Fruit fly (Drosophila melanogaster): ENCODE results near the gene mRpS35.
A peak's percentile ranks its signal among the peaks of the same experiment; 100 is the strongest.

Gene mRpS35

dm6 chr3L:2780711-2781110 lies at the start of gene mRpS35:
TSS of gene mRpS35 (plus strand) at chr3L:2780899.
- no peak for TF ChIP-seq Clk (GFP tag; optimal IDR thresholded peaks at IDR 0.05)
- no peak for TF ChIP-seq ovo (GFP tag; optimal IDR thresholded peaks at IDR 0.05)
- no peak for TF ChIP-seq CG14711 (tag; optimal IDR thresholded peaks at IDR 0.05)
- no peak for TF ChIP-seq CG12768 (GFP tag; optimal IDR thresholded peaks at IDR 0.05)
- TF ChIP-seq cic (GFP tag; optimal IDR thresholded peaks at IDR 0.05) = no peak
- peak; percentile 0 for TF ChIP-seq Mnt (GFP tag; optimal IDR thresholded peaks at IDR 0.05)
- TF ChIP-seq CG11617 (GFP tag; optimal IDR thresholded peaks at IDR 0.05) = no peak
- no peak for TF ChIP-seq kay (GFP tag; ENCODE audit: borderline replicate concordance)

DNA sequence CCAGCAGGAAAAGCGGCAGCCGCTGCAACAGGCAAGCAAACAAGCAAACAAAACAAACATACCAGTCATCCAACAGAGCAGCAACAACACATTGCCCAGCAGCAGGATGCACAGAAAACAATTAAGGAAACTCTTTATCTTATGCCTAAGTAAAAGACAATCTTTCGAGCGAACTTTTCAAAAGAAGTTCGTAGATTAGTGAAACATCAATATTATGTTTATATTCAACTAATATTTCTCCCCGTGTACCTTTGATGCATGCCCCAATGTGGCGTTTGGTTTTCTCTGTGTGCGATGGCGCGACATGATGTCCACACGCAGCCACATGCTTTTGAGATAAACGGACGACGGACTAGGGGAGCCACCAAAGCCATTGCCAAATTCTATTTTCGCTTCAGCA lies 49.8 kb upstream of the mRpS35 start:
- TF ChIP-seq cic (GFP tag; optimal IDR thresholded peaks at IDR 0.05) (no peak), CG14711 (tag; optimal IDR thresholded peaks at IDR 0.05) (no peak), Clk (GFP tag; optimal IDR thresholded peaks at IDR 0.05) (no peak), Mnt (GFP tag; optimal IDR thresholded peaks at IDR 0.05) (no peak), pad (GFP tag; optimal IDR thresholded peaks at IDR 0.05) (no peak), CG5204 (GFP tag; optimal IDR thresholded peaks at IDR 0.05) (no peak), CG1620 (GFP tag; optimal IDR thresholded peaks at IDR 0.05) (no peak), Hr96 (GFP tag; optimal IDR thresholded peaks at IDR 0.05) (no peak), tj (GFP tag; optimal IDR thresholded peaks at IDR 0.05) (no peak), CG11617 (GFP tag; optimal IDR thresholded peaks at IDR 0.05) (no peak), kay (GFP tag; ENCODE audit: borderline replicate concordance) (no peak), cnc (optimal IDR thresholded peaks at IDR 0.05) (no peak), CG7101 (tag; optimal IDR thresholded peaks at IDR 0.05) (no peak), bab1 (GFP tag; optimal IDR thresholded peaks at IDR 0.05) (no peak), Crg-1 (GFP tag; optimal IDR thresholded peaks at IDR 0.05) (no peak), ovo (GFP tag; optimal IDR thresholded peaks at IDR 0.05) (no peak), CG33017 (tag; optimal IDR thresholded peaks at IDR 0.05) (no peak)

DNA sequence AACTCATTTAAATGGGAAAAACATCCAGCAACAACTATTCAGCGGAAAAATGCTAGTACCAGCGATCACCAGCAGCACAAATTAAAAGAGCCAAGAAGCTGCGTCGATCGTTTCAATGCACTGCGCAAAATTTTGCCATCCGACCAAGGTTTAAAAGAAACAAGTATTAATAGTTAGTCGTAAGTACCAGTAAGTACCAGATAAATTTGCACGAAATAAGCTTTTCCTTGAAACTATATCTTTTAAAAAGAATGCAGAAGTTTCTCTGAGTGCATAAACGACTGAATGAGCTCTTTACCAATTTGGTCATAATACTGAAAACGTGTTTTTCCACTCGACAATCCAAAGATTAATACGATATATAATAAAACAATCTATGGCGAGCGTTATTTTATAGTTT lies 47.5 kb upstream of the mRpS35 start:
- TF ChIP-seq Hr96 (GFP tag; optimal IDR thresholded peaks at IDR 0.05) (peak; percentile 30), CG1620 (GFP tag; optimal IDR thresholded peaks at IDR 0.05) (no peak), tj (GFP tag; optimal IDR thresholded peaks at IDR 0.05) (no peak), cic (GFP tag; optimal IDR thresholded peaks at IDR 0.05) (no peak), pad (GFP tag; optimal IDR thresholded peaks at IDR 0.05) (no peak), Crg-1 (GFP tag; optimal IDR thresholded peaks at IDR 0.05) (no peak), CG11617 (GFP tag; optimal IDR thresholded peaks at IDR 0.05) (no peak), cnc (optimal IDR thresholded peaks at IDR 0.05) (no peak), CG14711 (tag; optimal IDR thresholded peaks at IDR 0.05) (peak; percentile 46), Clk (GFP tag; optimal IDR thresholded peaks at IDR 0.05) (no peak), kay (GFP tag; ENCODE audit: borderline replicate concordance) (peak; percentile 52), toe (GFP tag; optimal IDR thresholded peaks at IDR 0.05) (peak; percentile 23), CG12768 (GFP tag; optimal IDR thresholded peaks at IDR 0.05) (no peak), bab1 (GFP tag; optimal IDR thresholded peaks at IDR 0.05) (peak; percentile 33), CG5204 (GFP tag; optimal IDR thresholded peaks at IDR 0.05) (peak; percentile 55), Mnt (GFP tag; optimal IDR thresholded peaks at IDR 0.05) (no peak), CG7045 (GFP tag; optimal IDR thresholded peaks at IDR 0.05) (peak; percentile 49), CG33017 (tag; optimal IDR thresholded peaks at IDR 0.05) (peak; percentile 41), ovo (GFP tag; optimal IDR thresholded peaks at IDR 0.05) (no peak), CG7101 (tag; optimal IDR thresholded peaks at IDR 0.05) (peak; percentile 35)

DNA sequence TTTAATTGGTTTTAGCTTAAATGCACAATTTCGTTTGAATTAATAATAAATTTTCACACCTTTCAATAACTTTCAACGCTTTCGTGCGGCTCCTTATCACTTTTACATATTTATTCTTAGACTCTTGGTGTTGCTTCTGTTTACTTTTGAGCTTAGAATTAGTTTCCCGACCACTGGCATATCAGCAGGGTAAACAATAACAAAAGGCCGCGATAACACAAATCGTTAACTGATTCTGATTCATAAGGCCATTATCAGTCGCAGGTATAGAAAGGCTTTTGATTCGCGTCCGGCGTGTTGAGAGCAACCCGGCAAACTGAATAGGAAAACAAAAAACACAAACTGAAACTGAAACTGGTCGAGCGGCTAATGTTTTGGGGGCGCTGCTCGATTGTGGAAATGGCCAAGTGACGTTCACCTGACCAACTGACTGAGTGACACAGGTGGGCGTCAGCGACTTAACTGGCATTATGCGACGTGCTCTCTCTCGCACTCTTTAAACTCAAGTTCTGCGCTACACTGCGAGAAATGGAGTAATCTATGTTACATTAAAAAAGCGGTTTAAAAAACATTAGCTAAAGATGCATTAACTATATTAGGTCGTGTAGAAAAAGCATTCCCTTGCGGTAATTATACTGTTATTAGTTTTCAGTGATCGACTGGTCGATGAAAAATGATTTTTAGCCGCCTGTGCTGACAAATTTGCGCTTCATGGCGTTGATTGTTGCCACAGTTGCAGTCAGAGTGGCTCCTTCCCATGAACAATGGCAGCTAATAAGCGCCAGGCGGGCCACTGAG lies 46.1 kb upstream of the mRpS35 start:
- TF ChIP-seq Crg-1 (GFP tag; optimal IDR thresholded peaks at IDR 0.05) (no peak), kay (GFP tag; ENCODE audit: borderline replicate concordance) (peak; percentile 86), cic (GFP tag; optimal IDR thresholded peaks at IDR 0.05) (peak; percentile 62)

DNA sequence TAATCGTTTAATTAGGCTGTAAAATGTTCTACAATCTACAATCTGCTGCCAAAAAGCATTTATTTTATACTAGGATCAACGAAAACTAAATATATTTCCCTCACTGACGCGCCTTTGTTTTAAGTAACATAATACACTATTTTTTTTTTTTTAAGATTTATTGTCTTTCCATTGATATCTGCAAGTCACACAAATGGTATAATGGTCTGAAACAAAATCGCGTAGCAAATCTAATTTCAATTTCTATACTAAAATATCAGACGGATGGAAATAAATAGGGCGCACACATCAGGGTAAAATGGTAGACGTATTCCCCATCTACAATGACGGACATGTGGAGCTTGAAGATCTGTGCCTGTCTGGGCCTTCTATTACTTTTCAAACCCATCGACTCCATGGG lies 41.2 kb upstream of the mRpS35 start, which contains the start of gene Acp62F:
Gene Acp62F, plus strand, starts transcription at position 301 of the 400 bp plus-strand sequence.
- TF ChIP-seq CG7045 (GFP tag; optimal IDR thresholded peaks at IDR 0.05) (no peak), ovo (GFP tag; optimal IDR thresholded peaks at IDR 0.05) (no peak), toe (GFP tag; optimal IDR thresholded peaks at IDR 0.05) (no peak), CG12768 (GFP tag; optimal IDR thresholded peaks at IDR 0.05) (no peak), CG7101 (tag; optimal IDR thresholded peaks at IDR 0.05) (no peak), bab1 (GFP tag; optimal IDR thresholded peaks at IDR 0.05) (no peak), cic (GFP tag; optimal IDR thresholded peaks at IDR 0.05) (no peak), CG11617 (GFP tag; optimal IDR thresholded peaks at IDR 0.05) (no peak), Mnt (GFP tag; optimal IDR thresholded peaks at IDR 0.05) (no peak), pad (GFP tag; optimal IDR thresholded peaks at IDR 0.05) (no peak), kay (GFP tag; ENCODE audit: borderline replicate concordance) (no peak), CG1620 (GFP tag; optimal IDR thresholded peaks at IDR 0.05) (no peak), CG33017 (tag; optimal IDR thresholded peaks at IDR 0.05) (no peak), tj (GFP tag; optimal IDR thresholded peaks at IDR 0.05) (no peak), CG14711 (tag; optimal IDR thresholded peaks at IDR 0.05) (no peak)

- TF ChIP-seq ovo (GFP tag; optimal IDR thresholded peaks at IDR 0.05) (no peak), CG11617 (GFP tag; optimal IDR thresholded peaks at IDR 0.05) (no peak), CG5204 (GFP tag; optimal IDR thresholded peaks at IDR 0.05) (no peak), Clk (GFP tag; optimal IDR thresholded peaks at IDR 0.05) (no peak), Mnt (GFP tag; optimal IDR thresholded peaks at IDR 0.05) (no peak), CG14711 (tag; optimal IDR thresholded peaks at IDR 0.05) (no peak), cnc (optimal IDR thresholded peaks at IDR 0.05) (no peak)
These were observed 36.9 kb upstream of the mRpS35 start for dm6 chr3L:2743755-2744154.

Data from whole organism, adult.